Fruit fly (Drosophila melanogaster) whole organism, wandering third instar larva: Measurements from ENCODE around the gene Cad89D.

Experiments
- Abd-B ChIP-seq: fragments of >200 bp; optimal IDR thresholded peaks from 2 replicates; lab custom pipeline; 2017; ENCODE audit warnings: missing biosample characterization, missing genetic modification characterization
- CG32264 ChIP-seq: fragments of 200-800 bp; sonication (Bioruptor generic); optimal IDR thresholded peaks from 2 replicates; lab custom pipeline; 2016; ENCODE audit warnings: missing biosample characterization, missing genetic modification characterization
- CG9705 ChIP-seq: fragments of 200-800 bp; sonication (Bioruptor generic); optimal IDR thresholded peaks from 2 replicates; lab custom pipeline; 2018; ENCODE audit warnings: missing biosample characterization, mild to moderate bottlenecking, missing genetic modification characterization
- Dfd ChIP-seq: fragments of >200 bp; optimal IDR thresholded peaks from 2 replicates; lab custom pipeline; 2017; ENCODE audit warnings: missing biosample characterization, missing genetic modification characterization
- Dif ChIP-seq: fragments of 200-275, 200-300 bp; sonication (Bioruptor generic); optimal IDR thresholded peaks from 2 replicates; lab custom pipeline; 2018; ENCODE audit warnings: missing biosample characterization, missing genetic modification characterization; ENCODE audit not compliant: partially characterized antibody
- HLH106 ChIP-seq: fragments of 200-800 bp; optimal IDR thresholded peaks from 3 replicates; lab custom pipeline; 2019; ENCODE audit warnings: missing biosample characterization, mild to moderate bottlenecking, missing genetic modification characterization, moderate library complexity
- Hnf4 ChIP-seq: fragments of 200-800 bp; sonication (Bioruptor generic); optimal IDR thresholded peaks from 2 replicates; lab custom pipeline; 2016; ENCODE audit warnings: missing biosample characterization, mild to moderate bottlenecking, missing genetic modification characterization
- Hr78 ChIP-seq: fragments of >200 bp; optimal IDR thresholded peaks from 2 replicates; lab custom pipeline; 2017; ENCODE audit warnings: missing biosample characterization, missing genetic modification characterization
- Hr83 ChIP-seq: fragments of 200-300 bp; sonication (Bioruptor generic); optimal IDR thresholded peaks from 2 replicates; lab custom pipeline; 2016; ENCODE audit warnings: missing biosample characterization, mild to moderate bottlenecking, missing genetic modification characterization, moderate library complexity; ENCODE audit not compliant: poor library complexity, severe bottlenecking
- Jra ChIP-seq: sonication (Bioruptor generic); optimal IDR thresholded peaks from 2 replicates; lab custom pipeline; 2016; ENCODE audit warnings: missing biosample characterization, missing genetic modification characterization
- N ChIP-seq: fragments of >200 bp; optimal IDR thresholded peaks from 2 replicates; lab custom pipeline; 2018; ENCODE audit warnings: missing biosample characterization, missing external identifiers, missing genetic modification characterization
- OdsH ChIP-seq: fragments of 200-800 bp; sonication (Bioruptor generic); optimal IDR thresholded peaks from 2 replicates; lab custom pipeline; 2016; ENCODE audit warnings: missing biosample characterization, mild to moderate bottlenecking, missing genetic modification characterization
- Rel ChIP-seq, 2 experiments: fragments of 200-800 bp; sonication (Bioruptor generic) in 1 of 2; optimal IDR thresholded peaks; 2 replicates in 1 of 2; 3 replicates in 1 of 2; lab custom pipeline; 2016 to 2019; ENCODE audit warnings: mild to moderate bottlenecking in 2 of 2, missing biosample characterization in 2 of 2, missing genetic modification characterization in 2 of 2, moderate library complexity in 1 of 2
- Sp1 ChIP-seq: fragments of 200-800 bp; sonication (Bioruptor generic); optimal IDR thresholded peaks from 3 replicates; lab custom pipeline; 2019; ENCODE audit warnings: missing biosample characterization, mild to moderate bottlenecking, missing genetic modification characterization, moderate library complexity
- Vsx2 ChIP-seq: fragments of 200-300, 225-300 bp; sonication (Bioruptor generic); optimal IDR thresholded peaks from 2 replicates; lab custom pipeline; 2018; ENCODE audit warnings: missing biosample characterization, missing genetic modification characterization; ENCODE audit not compliant: partially characterized antibody
- br ChIP-seq: fragments of 200-800 bp; sonication (Bioruptor generic); optimal IDR thresholded peaks from 2 replicates; lab custom pipeline; 2016; ENCODE audit warnings: missing biosample characterization, missing genetic modification characterization
- dl ChIP-seq, 2 experiments: fragments of 175-275, 200-275 bp in 1 of 2; fragments of 200-275 bp in 1 of 2; sonication (Bioruptor generic); optimal IDR thresholded peaks; lab custom pipeline; 2018; ENCODE audit warnings: mild to moderate bottlenecking in 2 of 2, missing biosample characterization in 2 of 2, missing genetic modification characterization in 2 of 2, moderate library complexity in 2 of 2; ENCODE audit not compliant: partially characterized antibody in 2 of 2, insufficient read depth in 1 of 2
- dsf ChIP-seq: sonication (Bioruptor generic); optimal IDR thresholded peaks from 2 replicates; lab custom pipeline; 2016; ENCODE audit warnings: missing biosample characterization, missing genetic modification characterization, borderline replicate concordance
- ey ChIP-seq: fragments of 200-800 bp; sonication (Bioruptor generic); optimal IDR thresholded peaks from 2 replicates; lab custom pipeline; 2016; ENCODE audit warnings: missing biosample characterization, missing genetic modification characterization
- foxo ChIP-seq, 2 experiments: fragments of 200-800 bp; sonication (Bioruptor generic); optimal IDR thresholded peaks; 2 replicates in 1 of 2; 3 replicates in 1 of 2; lab custom pipeline; 2016 to 2017; ENCODE audit warnings: missing biosample characterization in 2 of 2, missing genetic modification characterization in 2 of 2
- fru ChIP-seq: fragments of 200-800 bp; sonication (Bioruptor generic); optimal IDR thresholded peaks from 3 replicates; lab custom pipeline; 2016; ENCODE audit warnings: missing biosample characterization, mild to moderate bottlenecking, missing genetic modification characterization
- h ChIP-seq: fragments of 200-800 bp; sonication (Bioruptor generic); optimal IDR thresholded peaks from 3 replicates; lab custom pipeline; 2016; ENCODE audit warnings: missing biosample characterization, mild to moderate bottlenecking, missing genetic modification characterization
- jim ChIP-seq: fragments of 175-275, 200-325 bp; sonication (Bioruptor generic); optimal IDR thresholded peaks from 2 replicates; lab custom pipeline; 2016; ENCODE audit warnings: missing biosample characterization, mild to moderate bottlenecking, missing genetic modification characterization
- pan ChIP-seq: fragments of >200 bp; optimal IDR thresholded peaks from 2 replicates; lab custom pipeline; 2017
- rgr ChIP-seq: fragments of 200-800 bp; sonication (Bioruptor generic); optimal IDR thresholded peaks from 3 replicates; lab custom pipeline; 2016; ENCODE audit warnings: missing biosample characterization, mild to moderate bottlenecking, missing genetic modification characterization
- sv ChIP-seq: fragments of 200-800 bp; sonication (Bioruptor generic); optimal IDR thresholded peaks from 3 replicates; lab custom pipeline; 2016; ENCODE audit warnings: missing biosample characterization, missing genetic modification characterization
- tai ChIP-seq: sonication (Bioruptor generic); optimal IDR thresholded peaks from 2 replicates; lab custom pipeline; 2016; ENCODE audit warnings: missing biosample characterization, missing genetic modification characterization
- woc ChIP-seq: sonication (Bioruptor generic); optimal IDR thresholded peaks from 2 replicates; lab custom pipeline; 2016; ENCODE audit warnings: missing biosample characterization, mild to moderate bottlenecking, missing genetic modification characterization

Gene Cad89D

DNA sequence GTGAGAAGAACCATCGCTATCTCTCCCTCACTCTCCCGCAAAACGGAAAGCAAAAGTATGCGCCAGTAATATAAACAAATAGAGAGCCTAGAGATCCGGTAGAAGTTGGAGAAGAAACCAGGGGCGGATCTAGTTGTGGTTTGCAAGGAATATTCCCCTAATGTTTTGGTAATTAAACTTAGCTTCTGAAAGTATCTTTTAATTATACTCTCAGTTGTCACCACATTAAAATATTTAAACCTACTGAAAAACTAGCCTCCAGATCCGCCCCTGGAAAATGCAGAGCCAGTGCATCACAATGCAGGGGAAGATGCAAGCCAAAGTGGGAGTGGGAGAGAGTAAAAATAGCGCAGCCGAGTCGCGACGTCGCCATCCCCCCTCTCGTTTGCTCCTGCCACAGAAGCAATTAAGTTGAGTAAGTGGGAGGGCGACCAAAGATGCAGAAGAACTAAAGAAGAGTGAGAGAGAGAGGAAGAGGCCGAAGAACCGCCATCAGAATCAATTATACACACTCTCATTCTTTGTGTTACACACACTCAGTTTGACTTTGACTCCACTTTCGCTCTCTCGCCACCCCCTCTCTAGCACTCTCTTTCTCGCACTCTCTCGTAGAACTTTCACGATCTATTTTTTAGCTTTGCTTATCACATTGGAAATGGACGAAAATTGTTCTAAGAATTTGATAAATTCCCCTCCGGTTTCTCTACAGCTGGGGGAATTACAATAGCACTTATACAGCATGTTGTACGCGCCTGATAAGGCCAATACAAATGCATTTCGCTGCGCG, 45.8 kb downstream of the Cad89D start (continued):
- TF ChIP-seq Dif (GFP tag; lab: Kevin White, UChicago) (peak; percentile 48), N (GFP tag; lab: Kevin White, UChicago) (no peak), Sp1 (GFP tag; lab: Kevin White, UChicago) (peak; percentile 64), h (peak; percentile 93), Vsx2 (peak; percentile 46), CG32264 (GFP tag; lab: Kevin White, UChicago) (peak; percentile 68), jim (GFP tag; lab: Kevin White, UChicago) (no peak), foxo (GFP tag; optimal IDR thresholded peaks at IDR 0.05; lab: Kevin White, UChicago) (peak in 1 of 2 experiments; percentile 94), Hr78 (GFP tag; lab: Kevin White, UChicago) (no peak), CG9705 (GFP tag; lab: Kevin White, UChicago) (peak; percentile 52)
- TF ChIP-seq, all 38 proteins: peak for 24

DNA sequence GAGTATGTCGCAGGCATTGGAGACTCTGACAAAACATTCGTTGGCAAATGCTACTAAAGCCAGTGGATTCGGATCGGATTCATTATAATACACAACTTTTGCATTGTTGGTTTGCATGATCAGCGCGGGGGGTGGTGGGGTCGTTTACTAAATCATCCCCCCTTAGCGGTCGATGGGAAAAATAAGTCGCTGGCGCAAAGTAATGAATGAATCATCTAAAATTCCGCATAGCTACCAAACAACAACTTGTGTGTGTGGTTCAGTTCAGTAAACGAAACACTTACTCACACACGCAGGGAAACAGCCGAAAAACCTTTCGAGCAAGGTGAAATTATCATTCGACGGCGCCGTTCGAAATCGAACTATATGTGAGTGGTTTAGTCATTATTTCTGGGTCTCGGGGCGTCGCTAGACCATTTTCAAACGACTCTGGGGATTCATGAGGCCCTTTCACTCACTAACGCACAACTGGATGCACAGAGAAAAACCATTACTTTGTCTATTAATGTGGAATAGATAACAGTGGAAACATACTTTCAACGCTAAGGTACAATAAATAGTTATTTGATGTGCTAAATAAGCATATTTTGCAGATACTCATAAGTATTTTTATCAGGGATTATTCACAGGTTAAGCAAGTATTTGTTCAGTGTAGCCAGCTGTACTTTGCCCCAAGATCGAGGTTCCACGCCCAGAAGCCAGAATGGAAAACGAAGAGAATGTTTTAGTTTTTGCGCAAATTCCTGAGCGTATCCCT, 46.7 kb downstream of the Cad89D start:
- TF ChIP-seq br (GFP tag; lab: Kevin White, UChicago) (no peak), ey (GFP tag; lab: Kevin White, UChicago) (no peak), rgr (peak; percentile 31), pan (lab: Kevin White, UChicago) (no peak), dl (GFP tag; optimal IDR thresholded peaks at IDR 0.05; lab: Kevin White, UChicago; ENCODE audit: insufficient read depth in 1 of 2, partially characterized antibody in 2 of 2) (no peak), Abd-B (no peak), OdsH (GFP tag; lab: Kevin White, UChicago) (no peak), jim (GFP tag; lab: Kevin White, UChicago) (no peak), woc (GFP tag; lab: Kevin White, UChicago) (no peak), Jra (no peak), Dfd (GFP tag; lab: Kevin White, UChicago) (no peak), foxo (GFP tag; optimal IDR thresholded peaks at IDR 0.05; lab: Kevin White, UChicago) (no peak), Hr78 (GFP tag; lab: Kevin White, UChicago) (no peak), sv (GFP tag; lab: Kevin White, UChicago) (peak; percentile 40), CG9705 (GFP tag; lab: Kevin White, UChicago) (no peak), HLH106 (tag; lab: Kevin White, UChicago) (no peak), fru (GFP tag; lab: Kevin White, UChicago) (no peak), tai (no peak), dsf (GFP tag; lab: Kevin White, UChicago) (no peak), Hr83 (GFP tag; lab: Kevin White, UChicago) (no peak), Hnf4 (GFP tag; lab: Kevin White, UChicago) (peak; percentile 49)

DNA sequence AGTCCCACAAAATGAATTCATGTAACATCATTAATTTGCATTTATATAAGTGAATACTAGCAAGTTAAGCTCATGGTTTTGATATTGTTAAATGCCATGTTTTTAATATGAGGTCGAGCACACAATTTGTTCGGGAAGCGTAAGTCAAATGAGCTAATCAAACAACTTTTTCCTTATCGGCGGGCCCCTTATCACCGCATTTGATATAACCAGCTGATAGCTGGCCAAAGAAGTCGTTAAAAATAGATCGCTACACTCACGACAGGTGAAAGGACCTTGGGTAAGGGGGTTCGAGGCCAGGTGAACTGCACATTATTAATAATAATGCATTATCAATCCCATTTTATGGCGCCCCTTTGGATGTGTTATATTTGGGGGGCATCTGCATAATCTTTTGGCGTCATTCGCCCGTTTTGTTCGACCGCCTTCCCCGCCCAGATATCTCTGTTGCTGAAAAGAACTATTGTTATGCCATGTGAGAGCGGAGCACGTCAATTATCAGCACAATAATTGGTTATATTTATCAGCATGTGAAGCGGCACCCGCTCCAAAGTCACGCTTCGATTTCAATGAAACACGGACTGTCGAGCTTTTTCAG, 47.7 kb downstream of the Cad89D start:
- peak; percentile 75 for TF ChIP-seq Vsx2
- TF ChIP-seq Rel (GFP tag; optimal IDR thresholded peaks at IDR 0.05; lab: Kevin White, UChicago): no peak
- TF ChIP-seq Rel (tag; optimal IDR thresholded peaks at IDR 0.05; lab: Kevin White, UChicago): peak; percentile 58
- no peak for TF ChIP-seq fru (GFP tag; lab: Kevin White, UChicago)

DNA sequence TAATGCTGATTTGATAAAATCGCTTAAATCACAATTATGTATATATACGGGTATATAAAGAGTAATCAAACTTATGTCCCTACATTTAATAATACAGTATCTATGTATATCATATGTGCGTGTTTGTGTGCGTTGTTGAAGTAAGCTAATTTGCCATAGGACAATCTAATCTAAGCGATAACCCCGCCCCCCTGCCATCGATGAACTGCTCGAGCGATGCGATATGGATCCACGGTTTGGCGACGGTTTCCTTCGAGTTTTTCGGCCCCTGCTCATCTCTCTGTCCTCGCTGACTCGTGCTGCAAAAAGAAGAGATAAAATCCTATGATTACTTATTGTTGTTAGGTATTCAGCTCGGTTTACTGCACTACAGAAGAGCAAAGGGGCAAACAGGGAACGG, 48.4 kb downstream of the Cad89D start:
- TF ChIP-seq HLH106 (tag; lab: Kevin White, UChicago) (no peak), OdsH (GFP tag; lab: Kevin White, UChicago) (no peak), Rel (GFP tag; optimal IDR thresholded peaks at IDR 0.05; lab: Kevin White, UChicago) (no peak), Rel (tag; optimal IDR thresholded peaks at IDR 0.05; lab: Kevin White, UChicago) (peak; percentile 79), h (peak; percentile 38), Hnf4 (GFP tag; lab: Kevin White, UChicago) (no peak), fru (GFP tag; lab: Kevin White, UChicago) (peak; percentile 2), Vsx2 (peak; percentile 99), foxo (GFP tag; optimal IDR thresholded peaks at IDR 0.05; lab: Kevin White, UChicago) (no peak), tai (peak; percentile 2)
